Fruit fly (Drosophila melanogaster) whole organism, embryonic: ENCODE measurements around the gene Tim17b2.

ENCODE experiments used
- BEAF-32 ChIP-seq: fragments of 200-800 bp; sonication (Bioruptor generic); optimal IDR thresholded peaks from 3 replicates; lab custom pipeline; 2017; ENCODE audit warnings: missing biosample characterization, missing genetic modification characterization, mild to moderate bottlenecking, moderate library complexity, missing genetic modification reagents
- CG6254 ChIP-seq: fragments of 200-800 bp; sonication (Bioruptor generic); optimal IDR thresholded peaks from 3 replicates; lab custom pipeline; 2017; ENCODE audit warnings: mild to moderate bottlenecking, missing biosample characterization, missing genetic modification reagents, missing genetic modification characterization
- CG9797 ChIP-seq: fragments of 200-800 bp; sonication (Bioruptor generic); optimal IDR thresholded peaks from 3 replicates; lab custom pipeline; 2018; ENCODE audit warnings: missing biosample characterization, mild to moderate bottlenecking, missing genetic modification characterization
- Max ChIP-seq: fragments of 200-800 bp; sonication (Bioruptor generic); optimal IDR thresholded peaks from 2 replicates; lab custom pipeline; 2016; ENCODE audit warnings: missing biosample characterization, mild to moderate bottlenecking, missing genetic modification characterization
- Nf-YB ChIP-seq: fragments of 200-800 bp; sonication (Bioruptor generic); optimal IDR thresholded peaks from 3 replicates; lab custom pipeline; 2019; ENCODE audit warnings: missing biosample characterization, mild to moderate bottlenecking, missing genetic modification characterization, moderate library complexity
- twi ChIP-seq: fragments of 200-800 bp; optimal IDR thresholded peaks from 2 replicates; lab custom pipeline; 2019; ENCODE audit warnings: missing biosample characterization, mild to moderate bottlenecking, missing genetic modification characterization, moderate library complexity

DNA sequence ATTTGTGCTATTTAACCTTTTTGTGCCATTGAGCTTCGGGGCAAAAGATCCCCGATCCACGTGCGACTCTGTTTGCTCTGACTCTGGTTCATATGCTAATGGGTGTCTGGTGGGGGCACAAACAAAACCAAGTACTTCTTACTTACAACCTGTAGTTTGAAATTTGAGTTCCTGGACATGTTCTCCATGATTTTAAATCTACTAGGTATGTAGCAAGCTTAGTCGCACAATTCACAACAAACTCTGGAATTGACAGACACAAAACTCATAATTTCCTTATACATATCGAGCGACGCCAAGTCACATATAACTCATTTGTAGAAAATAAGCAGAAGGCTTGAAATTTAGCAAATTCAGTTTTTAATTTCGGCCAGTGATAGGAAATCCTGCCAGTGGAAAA lies at the start of gene Tim17b2:
- no peak for TF ChIP-seq CG9797
- no peak for TF ChIP-seq twi
- TF ChIP-seq Max: no peak
- TF ChIP-seq CG6254: no peak
- TF ChIP-seq BEAF-32 (GFP tag; lab: Kevin White, UChicago): no peak
- TF ChIP-seq Nf-YB (GFP tag; lab: Kevin White, UChicago): no peak
